Worm (Caenorhabditis elegans) whole organism, dauer: ENCODE results near the gene nlr-1.
"Not testable (repeated sequence)": the region's sequence is repeated elsewhere in the genome, so short reads cannot be mapped to it uniquely, and the experiment has no call there.

Source experiments
- unc-62 ChIP-seq: sonication (generic microtip); optimal IDR thresholded peaks from 2 replicates; lab custom pipeline; 2017; ENCODE audit warnings: missing biosample characterization, missing genetic modification reagents, missing genetic modification characterization

nlr-1 gene

DNA sequence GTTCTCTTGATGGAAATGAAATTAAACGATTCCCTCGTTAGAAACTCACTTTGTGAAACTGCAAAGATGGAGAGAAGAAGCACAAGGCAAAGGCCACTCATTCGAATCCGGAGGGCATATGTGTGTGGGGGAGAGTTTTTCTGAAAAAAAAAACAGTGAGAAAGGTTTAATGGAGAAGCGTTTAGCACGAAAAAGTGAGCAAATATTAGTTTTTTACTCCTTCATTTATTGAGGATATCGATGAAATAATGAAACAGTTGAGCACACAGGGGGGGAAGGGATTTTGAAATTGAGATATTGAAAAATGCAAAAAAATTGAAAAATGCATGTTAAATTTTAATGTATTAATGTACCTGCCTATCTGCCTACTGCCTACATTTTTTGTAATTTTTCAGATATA, at the start of gene nlr-1:
Gene nlr-1, minus strand, starts transcription at position 101 of the 400 bp plus-strand sequence.
- TF ChIP-seq unc-62 = not testable (repeated sequence)

DNA sequence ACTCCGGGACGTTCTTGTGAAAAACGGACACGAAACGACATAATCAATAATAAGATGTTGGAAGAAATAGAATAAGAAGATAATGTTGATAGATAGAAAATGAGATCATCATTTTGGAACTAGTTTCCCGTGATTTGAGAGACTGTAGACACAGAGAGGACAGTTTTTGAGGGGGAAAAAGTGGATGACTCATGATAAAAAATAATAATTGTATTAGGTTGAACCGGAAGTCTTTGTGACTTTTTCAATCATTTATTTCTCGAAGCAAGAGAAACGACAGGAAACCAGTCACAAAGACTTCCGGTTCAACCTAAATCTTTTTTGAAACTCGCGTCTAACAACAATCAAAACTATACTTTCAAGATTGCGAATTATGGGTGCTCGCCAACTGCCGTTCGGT, 48.9 kb upstream of the nlr-1 start, which contains the start of gene mlt-3:
Gene mlt-3, minus strand, starts transcription at position 101 of the 400 bp plus-strand sequence.
- no peak for TF ChIP-seq unc-62

DNA sequence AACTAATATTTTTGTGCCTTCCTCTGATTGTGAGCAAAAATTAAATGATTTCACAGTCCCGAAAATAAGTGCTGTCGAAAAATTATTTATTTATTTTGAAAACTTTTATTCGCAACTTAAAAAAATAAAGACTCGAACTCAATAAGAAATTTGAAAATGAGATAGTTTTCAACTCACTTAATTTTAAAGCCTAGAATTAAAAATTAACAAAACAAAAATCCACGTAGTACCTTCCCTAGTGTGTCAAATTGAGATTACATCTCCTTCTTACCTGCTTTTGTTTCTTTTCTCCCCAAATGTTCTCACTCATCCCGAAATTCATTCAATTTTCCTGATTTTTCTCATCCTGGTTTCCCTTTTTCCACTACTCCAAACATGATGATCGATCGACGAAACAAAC, 41.2 kb upstream of the nlr-1 start, which contains the start of gene F35G2.5:
Gene F35G2.5, plus strand, starts transcription at position 301 of the 400 bp plus-strand sequence.
- TF ChIP-seq unc-62 = no peak

DNA sequence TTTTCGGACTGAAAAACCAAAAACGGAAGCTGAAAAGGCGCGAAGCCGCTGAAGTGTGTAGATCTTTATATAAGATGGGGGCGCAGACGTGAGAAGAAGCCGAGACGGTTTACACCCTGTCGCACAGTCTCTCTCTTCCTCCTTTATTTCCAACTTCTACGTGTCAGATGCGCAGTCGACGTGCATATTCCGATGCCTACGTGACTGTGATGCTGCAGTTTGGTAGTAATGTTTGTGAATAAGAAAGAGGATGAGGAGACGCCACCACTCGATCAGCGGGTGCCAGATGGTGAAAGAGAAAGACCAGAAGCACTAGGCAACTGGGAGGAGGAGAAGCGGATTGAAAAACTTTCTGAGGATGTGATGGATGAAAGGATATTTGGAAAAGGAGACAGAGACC, 40.1 kb upstream of the nlr-1 start:
- no peak for TF ChIP-seq unc-62

ce11 chrIV:12217142-12217541, 39.0 kb upstream of the nlr-1 start:
- no peak for TF ChIP-seq unc-62

DNA sequence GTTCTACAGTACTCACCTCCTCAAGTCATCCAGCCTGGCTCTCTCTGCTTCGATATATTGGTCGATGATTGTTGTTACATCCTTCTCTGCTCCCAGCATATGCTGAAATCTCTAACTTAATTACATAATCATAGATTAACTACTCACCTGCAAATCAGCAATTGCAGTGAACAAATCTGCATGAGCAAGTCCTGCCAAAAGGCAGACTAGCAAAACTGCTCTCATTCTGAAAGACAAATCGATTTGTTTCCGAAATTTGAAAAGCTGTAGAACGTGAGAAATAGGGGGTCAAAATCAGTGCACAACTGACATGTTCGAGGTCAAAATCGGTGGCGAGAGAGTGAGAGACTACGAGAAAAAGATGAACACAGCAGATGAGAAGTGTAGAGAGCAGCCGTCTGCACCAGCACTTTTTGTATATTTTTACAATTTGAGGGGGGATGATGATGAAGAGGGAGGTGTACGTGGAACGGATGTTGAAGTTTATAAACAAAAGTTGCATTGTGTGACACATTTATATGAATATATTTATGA, 37.7 kb upstream of the nlr-1 start, which contains the start of gene phy-2:
Gene phy-2, minus strand, starts transcription at position 226 of the 534 bp plus-strand sequence.
- TF ChIP-seq unc-62 = no peak

- no peak for TF ChIP-seq unc-62
Measured at ce11 chrIV:12212814-12213213, 34.7 kb upstream of the nlr-1 start.

- no peak for TF ChIP-seq unc-62
Measured at ce11 chrIV:12211292-12211691, 33.2 kb upstream of the nlr-1 start.

DNA sequence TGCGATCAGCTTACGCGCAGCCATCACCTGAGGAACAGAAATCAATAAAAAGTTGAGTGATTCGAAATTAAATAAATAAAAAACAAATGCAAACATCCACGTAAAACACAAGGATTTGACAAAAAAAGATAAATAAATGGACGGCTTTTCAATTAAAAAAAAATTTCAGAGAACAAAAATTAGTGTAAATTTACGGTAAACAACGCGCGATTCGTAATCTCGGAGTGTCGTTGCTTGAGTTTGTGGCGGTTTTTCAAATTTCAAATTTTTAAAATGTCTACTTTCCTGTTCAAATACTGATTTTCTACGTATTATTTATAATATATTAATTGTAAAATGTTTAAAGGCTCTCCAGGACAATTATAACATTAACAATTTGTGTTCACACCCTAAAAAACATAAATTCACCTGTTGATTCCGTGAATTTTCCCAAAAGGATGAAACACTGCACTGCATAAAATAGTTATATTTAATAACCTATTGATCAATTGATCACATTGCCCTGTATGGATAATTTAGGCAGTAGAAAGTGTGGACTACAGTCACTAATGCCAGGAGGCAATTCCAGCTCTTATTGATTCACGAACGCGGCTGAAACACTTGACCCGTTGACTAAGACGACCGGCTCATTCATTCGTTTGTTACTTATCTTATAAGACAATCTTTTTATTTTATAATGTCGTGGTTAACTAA, 31.0 kb upstream of the nlr-1 start, which contains the start of the genes marb-1 and F35G2.3:
Gene marb-1, minus strand, starts transcription at position 27 of the 693 bp plus-strand sequence.
Gene F35G2.3, plus strand, starts transcription at position 643 of the 693 bp plus-strand sequence.
- no peak for TF ChIP-seq unc-62

DNA sequence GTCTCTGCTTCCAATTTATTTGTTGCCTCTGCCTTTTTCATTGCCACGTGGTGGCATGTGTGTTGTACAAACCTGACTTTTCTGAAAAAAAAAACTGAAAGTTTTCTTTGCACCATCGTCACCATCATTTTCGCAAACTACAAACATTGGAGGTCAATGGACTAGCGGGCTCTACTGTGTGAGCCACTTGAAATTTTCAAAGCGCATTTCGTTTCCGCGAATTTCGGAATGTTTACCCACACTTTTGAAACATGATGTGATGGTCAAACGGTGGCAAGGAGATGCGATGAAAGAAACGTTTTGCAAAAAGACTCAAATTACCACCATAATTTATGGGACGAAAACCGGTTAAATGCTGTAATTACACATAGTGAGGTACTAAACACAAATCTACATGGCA, 29.7 kb upstream of the nlr-1 start:
- TF ChIP-seq unc-62 = no peak

DNA sequence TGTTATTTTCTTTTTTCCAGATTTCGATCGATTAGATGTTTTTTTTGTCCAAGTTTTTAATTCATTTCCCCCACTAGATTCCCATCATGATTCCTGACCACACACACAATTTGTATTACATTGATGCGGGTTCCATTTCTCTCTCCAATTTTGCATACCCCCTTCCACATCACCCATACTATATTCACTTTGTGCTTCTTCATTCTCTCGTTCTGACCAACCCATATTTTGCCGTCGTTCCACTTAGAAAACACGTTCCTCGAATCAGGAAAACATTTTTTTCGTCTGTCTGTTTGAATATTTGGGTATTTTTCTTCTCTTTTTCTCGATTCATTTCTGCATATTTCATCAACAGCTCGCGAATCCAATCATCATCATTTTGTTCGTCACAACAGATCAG, 29.3 kb upstream of the nlr-1 start:
- TF ChIP-seq unc-62 = no peak

- no peak for TF ChIP-seq unc-62
Measured at ce11 chrIV:12203968-12204367, 25.8 kb upstream of the nlr-1 start.

- no peak for TF ChIP-seq unc-62
Measured at ce11 chrIV:12202949-12203348, 24.8 kb upstream of the nlr-1 start, which contains the start of gene F35G2.1. Gene F35G2.1, plus strand, starts transcription at chrIV:12203249.

- no peak for TF ChIP-seq unc-62
Measured at ce11 chrIV:12202000-12202399, 23.9 kb upstream of the nlr-1 start.

ce11 chrIV:12200812-12201211, 22.7 kb upstream of the nlr-1 start:
- TF ChIP-seq unc-62 = no peak

DNA sequence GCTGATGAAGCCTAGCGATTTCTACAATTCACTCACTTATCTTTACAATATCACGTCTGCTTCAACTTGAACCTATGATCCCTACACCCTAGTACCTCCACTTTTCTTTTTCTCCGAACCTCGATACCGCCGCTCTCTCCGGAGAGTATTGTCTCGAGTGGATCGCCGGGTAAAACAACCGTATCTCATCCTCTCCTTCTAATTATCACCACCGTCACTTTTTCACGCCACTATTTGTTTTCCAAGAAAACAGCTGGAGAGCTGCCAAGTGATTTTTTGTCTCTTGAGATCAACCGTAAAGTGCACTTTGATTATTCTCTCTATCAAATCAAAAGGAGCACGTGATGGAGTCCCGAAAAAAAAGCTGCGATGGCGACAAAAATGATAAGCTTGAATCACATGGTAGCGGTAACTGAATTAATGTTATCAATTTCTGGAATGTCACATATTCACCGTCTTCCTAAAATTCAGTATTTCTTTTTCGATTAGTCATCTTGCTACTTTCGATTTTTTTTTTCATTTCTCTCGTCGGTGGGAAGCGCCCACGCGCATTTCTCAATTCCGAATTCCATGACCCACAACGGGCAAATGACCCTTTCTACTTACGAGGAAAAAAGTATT, 21.5 kb upstream of the nlr-1 start:
- no peak for TF ChIP-seq unc-62

DNA sequence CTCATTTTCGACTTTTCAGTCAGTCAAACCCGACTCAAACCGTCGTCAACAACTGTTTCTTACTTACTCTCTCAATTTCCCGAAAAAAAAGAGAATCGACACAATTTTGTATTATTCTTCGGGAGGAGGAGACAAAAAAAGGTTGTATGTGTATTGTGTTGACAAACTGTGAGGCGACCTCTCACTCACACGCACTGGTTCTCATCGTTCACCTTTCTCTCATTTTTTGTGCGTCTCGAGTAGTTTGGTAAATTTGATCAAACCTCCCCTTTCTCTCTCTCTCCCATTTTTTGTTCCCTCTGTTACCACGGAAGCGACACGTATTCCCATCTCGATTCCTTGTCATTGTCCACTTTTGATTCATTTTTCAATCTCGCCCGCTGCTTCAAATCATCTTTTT, 20.7 kb upstream of the nlr-1 start:
- TF ChIP-seq unc-62 = no peak

DNA sequence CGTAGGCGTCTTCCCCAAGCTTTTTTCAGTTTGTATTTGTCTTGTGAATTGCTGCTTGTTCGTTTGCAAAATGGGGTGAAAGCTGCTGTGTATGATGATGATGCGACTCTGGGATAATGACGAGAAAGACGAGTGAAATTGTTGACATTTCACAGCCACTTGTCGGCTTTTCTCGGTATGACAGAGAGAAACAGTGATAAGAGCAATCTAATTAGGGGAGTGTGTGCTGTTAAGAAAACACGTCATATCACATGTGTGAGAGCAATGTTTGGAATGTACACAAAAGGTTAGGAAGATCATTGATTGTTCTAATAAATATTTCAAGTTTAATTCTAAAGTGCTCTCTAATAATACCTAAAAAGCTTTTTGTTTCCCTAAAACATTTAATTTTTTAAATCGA, 19.5 kb upstream of the nlr-1 start:
- no peak for TF ChIP-seq unc-62
